Fruit fly (Drosophila melanogaster) Kc167 (cell line): ENCODE data around the gene Brd7-9.

Source experiments
- Myc ChIP-seq: fragments of >200 bp; optimal IDR thresholded peaks from 2 replicates; lab custom pipeline; 2017; ENCODE audit warnings: missing external identifiers
- Sin3A ChIP-seq: fragments of >200 bp; optimal IDR thresholded peaks from 2 replicates; lab custom pipeline; 2018; ENCODE audit warnings: missing external identifiers
- h ChIP-seq: fragments of >200 bp; optimal IDR thresholded peaks from 3 replicates; lab custom pipeline; 2018; ENCODE audit warnings: missing external identifiers
- insv ChIP-seq: fragments of >200 bp; optimal IDR thresholded peaks from 3 replicates; lab custom pipeline; 2018; ENCODE audit warnings: missing external identifiers
- psq ChIP-seq: fragments of >200 bp; optimal IDR thresholded peaks from 2 replicates; lab custom pipeline; 2017; ENCODE audit warnings: missing external identifiers
- ttk ChIP-seq: sonication (Bioruptor generic); optimal IDR thresholded peaks from 2 replicates; lab custom pipeline; 2017; ENCODE audit warnings: missing external identifiers

Brd7-9 gene

DNA sequence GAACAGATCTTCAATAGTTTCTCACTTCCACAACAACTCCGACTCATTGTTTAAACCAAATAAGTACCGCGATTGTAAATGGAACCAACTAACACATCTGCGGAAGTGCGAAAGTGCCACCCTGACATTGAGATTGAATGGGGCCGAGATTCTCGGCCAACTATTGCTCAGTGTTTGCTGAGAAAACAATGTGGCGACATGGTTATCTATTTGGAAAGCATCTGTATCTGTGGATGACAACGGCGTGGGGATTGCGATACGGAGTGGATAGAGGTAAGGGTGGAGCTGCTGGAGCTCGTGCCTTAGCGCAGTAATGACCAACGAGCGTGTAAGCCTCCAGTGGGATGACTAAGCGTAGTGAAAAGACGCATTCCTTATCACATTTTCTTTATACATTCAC is 7.4 kb upstream of the Brd7-9 start:
- TF ChIP-seq h (lab: Kevin White, UChicago) (no peak), Sin3A (lab: Kevin White, UChicago) (no peak), insv (lab: Kevin White, UChicago) (no peak), Myc (lab: Kevin White, UChicago) (no peak), psq (lab: Kevin White, UChicago) (no peak), ttk (lab: Kevin White, UChicago) (no peak)

DNA sequence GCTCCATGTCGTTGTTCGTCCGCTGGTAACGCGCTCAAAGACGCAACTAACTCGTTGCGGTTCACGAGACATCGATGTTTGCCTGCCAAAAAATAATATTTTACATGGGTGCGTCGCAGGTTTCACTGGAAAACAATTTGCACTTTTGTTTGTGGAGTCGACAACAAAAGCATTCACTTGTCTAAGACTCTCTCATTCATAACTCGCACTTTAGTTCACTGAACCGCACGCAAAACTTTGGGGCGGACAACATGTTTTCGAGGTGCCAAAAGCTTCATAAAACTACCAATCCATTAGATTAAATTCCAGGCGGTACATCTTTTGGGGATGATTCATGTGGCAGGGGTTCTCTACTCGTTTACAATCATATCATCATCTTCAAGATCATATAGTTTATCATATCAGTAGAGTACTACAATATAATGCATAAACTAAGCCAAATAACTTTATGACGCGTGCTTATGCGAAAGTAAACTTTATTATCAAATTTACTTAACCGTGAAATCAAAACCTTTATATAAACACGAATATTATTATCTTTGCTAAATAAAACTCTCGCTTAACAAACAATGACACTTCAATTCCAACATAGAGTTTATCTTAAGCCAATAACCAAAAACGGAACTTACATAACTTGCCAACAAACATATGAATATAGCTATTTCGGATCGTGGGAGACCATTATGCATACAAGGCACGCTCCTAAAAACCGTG is 4.5 kb upstream of the Brd7-9 start, which contains the start of gene CG7179:
TSS of gene CG7179 (minus strand) at position 51 of the 714 bp plus-strand sequence.
- no peak for TF ChIP-seq Sin3A (lab: Kevin White, UChicago)
- TF ChIP-seq ttk (lab: Kevin White, UChicago) = no peak

DNA sequence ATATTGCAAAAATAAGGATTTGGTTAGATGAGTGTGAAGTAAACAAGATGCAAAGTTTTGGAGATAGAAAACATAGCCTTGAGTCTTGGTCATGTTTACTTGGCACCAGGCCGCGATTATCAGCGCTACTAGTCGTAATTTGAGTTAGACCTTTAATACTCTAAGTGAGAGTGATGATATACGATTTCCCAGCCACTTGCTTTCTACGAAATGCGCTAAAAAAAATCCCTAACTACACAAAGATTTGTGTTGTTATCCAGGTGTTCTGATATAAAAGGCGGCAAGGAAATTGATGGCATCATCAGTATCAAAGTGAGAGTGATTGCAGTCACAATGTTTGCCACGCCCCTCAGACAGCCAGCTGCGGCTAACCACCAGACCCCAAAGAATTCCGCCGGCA is 2.9 kb upstream of the Brd7-9 start, which contains the start of gene Uro:
TSS of gene Uro (plus strand) at position 301 of the 400 bp plus-strand sequence.
- TF ChIP-seq h (lab: Kevin White, UChicago) (no peak), Myc (lab: Kevin White, UChicago) (no peak), ttk (lab: Kevin White, UChicago) (no peak), insv (lab: Kevin White, UChicago) (no peak), Sin3A (lab: Kevin White, UChicago) (no peak), psq (lab: Kevin White, UChicago) (no peak)

DNA sequence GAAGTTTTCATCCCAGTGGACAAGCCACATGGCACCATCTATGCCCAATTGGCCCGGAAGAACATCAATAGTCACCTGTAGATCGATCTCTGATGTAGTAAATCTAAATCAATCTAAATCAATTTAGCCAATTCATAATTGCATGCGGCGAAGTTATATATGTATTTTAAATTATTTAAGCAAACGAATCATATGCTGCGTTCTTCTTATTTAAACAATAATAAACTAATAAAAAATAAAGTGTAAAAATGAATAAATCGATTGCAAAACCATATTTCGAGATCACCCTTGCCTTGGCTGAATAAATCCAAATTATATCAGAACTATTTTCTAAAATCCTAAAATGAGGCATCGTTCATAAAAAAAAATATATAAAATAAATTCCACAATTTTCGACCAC is 1.5 kb upstream of the Brd7-9 start, which contains the start of gene CG7164:
TSS of gene CG7164 (plus strand) at position 301 of the 400 bp plus-strand sequence.
- TF ChIP-seq psq (lab: Kevin White, UChicago) (no peak), Sin3A (lab: Kevin White, UChicago) (no peak), Myc (lab: Kevin White, UChicago) (no peak), ttk (lab: Kevin White, UChicago) (no peak), h (lab: Kevin White, UChicago) (no peak), insv (lab: Kevin White, UChicago) (no peak)

DNA sequence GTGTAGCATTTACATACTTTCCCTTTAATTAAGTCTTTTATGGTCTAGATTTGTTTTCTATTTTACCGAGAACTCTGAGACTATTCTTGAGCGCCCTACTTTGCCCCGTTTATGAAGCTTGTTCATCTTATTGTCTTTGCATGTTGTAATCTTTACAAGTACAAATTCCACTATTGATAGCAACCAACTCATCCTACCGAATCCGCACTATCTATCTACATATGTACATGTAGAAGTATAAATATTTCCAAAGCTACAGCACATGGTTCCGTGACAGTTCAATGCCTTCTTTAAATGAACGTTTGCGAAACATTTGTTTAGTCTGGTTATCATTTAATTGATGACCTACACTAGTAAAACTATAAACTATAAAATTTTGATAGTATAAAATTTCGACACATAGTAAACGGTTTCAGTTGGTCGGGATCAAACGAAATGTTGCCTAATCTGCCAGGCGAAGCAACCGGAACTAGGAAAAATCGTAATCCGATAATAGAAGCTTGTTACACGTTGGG is 6.3 kb downstream of the Brd7-9 start:
- TF ChIP-seq Sin3A (lab: Kevin White, UChicago) = no peak
- TF ChIP-seq psq (lab: Kevin White, UChicago) = no peak

DNA sequence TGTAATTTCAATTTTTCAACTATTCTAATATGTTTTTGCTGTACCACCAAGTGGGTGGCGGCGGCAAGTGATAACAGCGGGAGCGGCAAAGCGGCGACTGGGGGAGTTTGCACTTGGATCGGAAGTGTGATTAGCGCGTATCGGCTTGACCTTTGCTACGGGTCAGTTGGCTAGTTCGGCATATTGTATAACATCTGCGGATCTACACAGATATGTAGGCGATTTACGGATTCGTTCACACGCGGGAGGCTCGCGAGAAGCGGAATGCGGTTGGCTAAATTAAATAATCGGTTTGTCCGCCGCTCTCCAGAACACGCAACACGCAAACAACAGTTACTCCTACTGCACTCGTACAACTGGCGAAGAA is 7.4 kb downstream of the Brd7-9 start:
- TF ChIP-seq psq (lab: Kevin White, UChicago) (no peak), h (lab: Kevin White, UChicago) (no peak), ttk (lab: Kevin White, UChicago) (no peak), insv (lab: Kevin White, UChicago) (no peak), Myc (lab: Kevin White, UChicago) (no peak), Sin3A (lab: Kevin White, UChicago) (no peak)

DNA sequence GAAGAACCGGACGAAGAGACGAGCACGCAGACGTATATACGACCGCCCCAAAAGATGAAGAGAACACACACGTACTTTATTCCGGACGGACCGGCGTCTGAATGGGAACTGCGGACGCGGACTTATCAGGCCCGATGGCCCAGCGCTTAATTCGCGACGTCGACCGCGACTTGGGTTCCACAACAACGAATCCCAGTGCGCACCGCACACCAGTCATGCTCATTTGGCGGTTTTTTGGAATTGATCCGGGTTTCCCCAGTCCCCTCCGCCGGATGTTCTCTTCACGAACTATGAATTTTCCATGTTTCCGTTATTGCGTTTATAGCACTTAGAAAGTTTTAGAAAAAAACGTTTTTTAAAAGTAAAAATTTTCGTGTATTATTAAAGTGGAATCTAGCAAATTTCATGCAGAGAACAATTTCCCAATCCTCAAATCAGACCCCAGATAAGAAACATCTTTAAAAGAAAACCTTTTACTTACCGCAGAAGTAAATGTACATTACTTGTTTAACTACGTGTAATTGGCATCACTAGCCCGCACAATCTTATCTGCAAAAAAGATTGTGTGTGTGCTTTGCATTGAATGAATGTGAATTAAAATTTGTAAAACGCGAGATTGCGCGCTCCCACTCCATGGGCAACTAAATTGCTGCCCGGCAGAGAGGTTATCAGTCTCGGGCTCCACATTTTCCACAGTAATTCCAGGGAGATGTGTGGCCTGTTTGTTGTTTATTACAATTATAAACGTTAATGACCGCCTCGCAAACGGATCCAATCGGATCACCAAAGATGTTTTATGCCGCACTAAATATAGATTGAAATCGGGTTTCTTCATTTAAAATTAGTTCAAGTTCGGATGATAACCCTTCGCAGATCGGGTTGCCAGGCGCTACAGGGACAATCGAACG is 8.0 kb downstream of the Brd7-9 start, which contains the start of gene CG7149:
TSS of gene CG7149 (minus strand) at position 110 of the 908 bp plus-strand sequence.
- TF ChIP-seq Sin3A (lab: Kevin White, UChicago) (no peak), h (lab: Kevin White, UChicago) (no peak), psq (lab: Kevin White, UChicago) (no peak), Myc (lab: Kevin White, UChicago) (no peak), insv (lab: Kevin White, UChicago) (no peak), ttk (lab: Kevin White, UChicago) (no peak)

DNA sequence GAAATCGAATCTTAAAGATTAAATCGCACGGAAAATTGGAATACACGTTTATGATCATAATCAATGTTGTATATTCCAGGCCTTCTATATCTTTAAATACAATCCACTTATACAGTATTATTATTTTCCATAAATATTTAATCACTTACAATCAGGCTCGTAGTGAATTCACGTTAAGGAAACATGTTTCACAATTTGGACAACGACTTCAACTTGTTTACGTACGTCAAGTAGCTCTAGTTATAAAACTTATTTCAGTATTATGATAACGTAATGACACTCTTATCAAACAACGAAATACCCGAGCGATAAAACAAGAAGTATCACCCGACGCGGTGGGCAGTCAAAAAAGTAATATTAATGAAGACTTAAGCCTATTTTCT is 8.7 kb downstream of the Brd7-9 start:
- TF ChIP-seq h (lab: Kevin White, UChicago) (no peak), Sin3A (lab: Kevin White, UChicago) (no peak), ttk (lab: Kevin White, UChicago) (no peak), Myc (lab: Kevin White, UChicago) (no peak), psq (lab: Kevin White, UChicago) (no peak), insv (lab: Kevin White, UChicago) (no peak)

DNA sequence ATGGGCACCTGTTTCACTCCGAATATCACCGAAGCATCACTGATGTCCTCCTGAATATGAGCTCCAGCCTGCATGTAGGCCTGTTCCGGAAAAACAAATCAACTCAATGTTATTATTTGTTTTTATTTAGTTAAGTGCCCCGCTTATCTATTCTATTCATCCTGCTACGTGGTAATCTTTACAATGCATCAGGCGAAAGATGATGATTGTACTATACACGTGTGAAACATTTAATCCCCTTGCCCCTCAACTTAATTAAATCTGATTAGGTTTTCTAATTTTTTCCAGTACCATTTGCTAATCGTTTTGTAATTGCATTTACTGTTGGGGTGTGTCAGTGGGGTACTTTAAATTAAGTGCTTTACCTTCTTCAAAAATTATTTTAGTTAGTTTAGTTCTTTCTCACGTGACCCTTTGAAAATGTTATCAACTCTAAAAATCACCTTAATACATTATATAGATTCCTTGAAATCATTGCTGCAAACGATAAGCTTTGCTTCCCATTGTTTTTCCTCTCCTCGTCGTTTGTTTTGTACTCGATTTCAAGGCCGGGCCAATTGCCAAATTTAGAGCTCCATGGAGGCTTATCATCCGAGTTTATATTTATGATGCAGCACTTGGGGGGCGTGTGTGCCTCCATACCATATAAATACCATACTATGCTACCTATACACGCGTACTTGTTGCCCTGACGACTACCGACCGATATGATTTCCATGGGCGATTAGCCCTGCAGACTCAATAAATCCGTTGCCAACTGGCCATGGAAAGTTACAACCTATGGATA is 12.2 kb downstream of the Brd7-9 start:
- TF ChIP-seq psq (lab: Kevin White, UChicago) (no peak), Sin3A (lab: Kevin White, UChicago) (no peak), h (lab: Kevin White, UChicago) (no peak), insv (lab: Kevin White, UChicago) (no peak), ttk (lab: Kevin White, UChicago) (no peak), Myc (lab: Kevin White, UChicago) (no peak)

DNA sequence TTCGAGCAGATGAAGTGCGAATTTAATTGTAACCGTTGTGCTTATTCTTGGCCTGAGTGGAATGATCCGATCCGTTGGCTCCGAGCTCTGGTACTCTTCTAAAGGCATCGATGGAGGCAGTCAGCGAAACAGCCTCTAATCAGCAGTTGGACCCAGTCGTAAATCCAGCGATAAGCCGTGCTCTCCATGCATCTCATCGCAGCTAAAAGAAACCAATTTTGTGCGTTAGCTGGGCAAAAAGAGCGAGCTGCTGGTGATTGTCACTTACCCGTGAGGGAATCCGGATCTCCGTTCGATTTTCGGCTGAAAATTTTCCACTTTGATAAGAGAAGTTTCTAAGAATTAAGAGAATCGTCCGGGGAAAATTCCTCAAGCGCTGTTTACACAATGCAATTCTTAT is 13.2 kb downstream of the Brd7-9 start, which contains the start of gene LKRSDH:
TSS of gene LKRSDH (minus strand) at position 101 of the 400 bp plus-strand sequence.
- no peak for TF ChIP-seq ttk (lab: Kevin White, UChicago)
- TF ChIP-seq h (lab: Kevin White, UChicago) = no peak
- no peak for TF ChIP-seq Myc (lab: Kevin White, UChicago)
- TF ChIP-seq Sin3A (lab: Kevin White, UChicago) = no peak
- TF ChIP-seq psq (lab: Kevin White, UChicago) = no peak
- TF ChIP-seq insv (lab: Kevin White, UChicago) = no peak
